Fruit fly (Drosophila melanogaster) whole organism, embryonic: ENCODE results near the gene CG11836.

Experiments used
- Aef1 ChIP-seq: fragments of 200-800 bp; sonication (Bioruptor generic); IDR thresholded peaks from 3 replicates; pipeline ENCODE4 v1.3.6; 2022; ENCODE audit warnings: missing biosample characterization, missing genetic modification characterization
- Atf6 ChIP-seq: fragments of 200-800 bp; sonication (Bioruptor generic); IDR thresholded peaks from 2 replicates; pipeline ENCODE4 v1.3.6; 2022; ENCODE audit warnings: missing biosample characterization, missing genetic modification characterization
- BEAF-32 ChIP-seq: fragments of 200-800 bp; sonication (Bioruptor generic); optimal IDR thresholded peaks from 3 replicates; lab custom pipeline; 2017; ENCODE audit warnings: missing biosample characterization, missing genetic modification characterization, mild to moderate bottlenecking, moderate library complexity, missing genetic modification reagents
- CG10147 ChIP-seq: fragments of 200-800 bp; sonication (Bioruptor generic); optimal IDR thresholded peaks from 2 replicates; lab custom pipeline; 2019; ENCODE audit warnings: missing biosample characterization, mild to moderate bottlenecking, missing genetic modification characterization, moderate library complexity
- CG10267 ChIP-seq: fragments of 200-800 bp; sonication (Bioruptor generic); optimal IDR thresholded peaks from 2 replicates; lab custom pipeline; 2018; ENCODE audit warnings: missing biosample characterization, mild to moderate bottlenecking, missing genetic modification characterization, moderate library complexity
- CG13424 ChIP-seq: fragments of 200-800 bp; sonication (Bioruptor generic); optimal IDR thresholded peaks from 2 replicates; lab custom pipeline; 2019; ENCODE audit warnings: missing biosample characterization, mild to moderate bottlenecking, missing genetic modification characterization, moderate library complexity
- CG13624 ChIP-seq: fragments of 200-800 bp; sonication (Bioruptor generic); optimal IDR thresholded peaks from 2 replicates; lab custom pipeline; 2016; ENCODE audit warnings: missing biosample characterization, missing genetic modification characterization
- CG14965 ChIP-seq: fragments of 200-800 bp; sonication (Bioruptor generic); optimal IDR thresholded peaks from 2 replicates; lab custom pipeline; 2016; ENCODE audit warnings: missing biosample characterization, missing genetic modification characterization, borderline replicate concordance
- CG1529 ChIP-seq: fragments of 200-800 bp; sonication (Bioruptor generic); optimal IDR thresholded peaks from 3 replicates; lab custom pipeline; 2018; ENCODE audit warnings: missing biosample characterization, missing genetic modification characterization
- CG1647 ChIP-seq: fragments of 200-800 bp; sonication (Bioruptor generic); optimal IDR thresholded peaks from 3 replicates; lab custom pipeline; 2016; ENCODE audit warnings: missing biosample characterization, missing genetic modification characterization
- CG17802 ChIP-seq: fragments of 200-800 bp; sonication (Bioruptor generic); optimal IDR thresholded peaks from 2 replicates; lab custom pipeline; 2018; ENCODE audit warnings: missing biosample characterization, mild to moderate bottlenecking, missing genetic modification characterization, moderate library complexity
- CG17829 ChIP-seq: fragments of 200-800 bp; optimal IDR thresholded peaks from 2 replicates; lab custom pipeline; 2019; ENCODE audit warnings: missing biosample characterization, mild to moderate bottlenecking, missing genetic modification characterization, moderate library complexity
- CG1792 ChIP-seq: fragments of 200-800 bp; sonication (Bioruptor generic); optimal IDR thresholded peaks from 2 replicates; lab custom pipeline; 2016; ENCODE audit warnings: missing biosample characterization, missing genetic modification characterization
- CG18619 ChIP-seq: fragments of 200-800 bp; sonication (Bioruptor generic); optimal IDR thresholded peaks from 3 replicates; lab custom pipeline; 2017; ENCODE audit warnings: missing biosample characterization, mild to moderate bottlenecking, missing genetic modification characterization
- CG30020 ChIP-seq: fragments of 200-800 bp; optimal IDR thresholded peaks from 2 replicates; lab custom pipeline; 2019; ENCODE audit warnings: missing biosample characterization, mild to moderate bottlenecking, missing genetic modification characterization, moderate library complexity
- CG33557 ChIP-seq: fragments of 200-800 bp; sonication (Bioruptor generic); optimal IDR thresholded peaks from 2 replicates; lab custom pipeline; 2019; ENCODE audit warnings: missing biosample characterization, mild to moderate bottlenecking, missing genetic modification characterization, moderate library complexity
- CG34376 ChIP-seq: fragments of 200-800 bp; sonication (Bioruptor generic); optimal IDR thresholded peaks from 2 replicates; lab custom pipeline; 2018; ENCODE audit warnings: missing biosample characterization, mild to moderate bottlenecking, missing genetic modification characterization
- CG3726 ChIP-seq: fragments of 200-800 bp; sonication (Bioruptor generic); IDR thresholded peaks from 3 replicates; pipeline ENCODE4, ENCODE4 v1.3.6; 2022; ENCODE audit warnings: missing biosample characterization, missing genetic modification characterization
- CG4707 ChIP-seq: fragments of 200-800 bp; sonication (Bioruptor generic); optimal IDR thresholded peaks from 2 replicates; lab custom pipeline; 2018; ENCODE audit warnings: missing biosample characterization, mild to moderate bottlenecking, missing genetic modification characterization, moderate library complexity
- CG7928 ChIP-seq: fragments of 200-800 bp; sonication (Bioruptor generic); optimal IDR thresholded peaks from 2 replicates; lab custom pipeline; 2017; ENCODE audit warnings: missing biosample characterization, mild to moderate bottlenecking, missing genetic modification characterization
- CG8924 ChIP-seq: fragments of 200-800 bp; optimal IDR thresholded peaks from 3 replicates; lab custom pipeline; 2019; ENCODE audit warnings: missing biosample characterization, mild to moderate bottlenecking, missing genetic modification characterization, moderate library complexity
- Dp ChIP-seq: fragments of 200-800 bp; sonication (Bioruptor generic); optimal IDR thresholded peaks from 2 replicates; lab custom pipeline; 2018; ENCODE audit warnings: missing biosample characterization, mild to moderate bottlenecking, missing genetic modification characterization, moderate library complexity
- Ets97D ChIP-seq: fragments of 200-800 bp; sonication (Bioruptor generic); optimal IDR thresholded peaks from 3 replicates; lab custom pipeline; 2016; ENCODE audit warnings: missing biosample characterization, missing genetic modification characterization
- Hsf ChIP-seq: fragments of 200-800 bp; sonication (Bioruptor generic); optimal IDR thresholded peaks from 3 replicates; lab custom pipeline; 2016; ENCODE audit warnings: missing biosample characterization, missing genetic modification characterization
- Lim3 ChIP-seq: fragments of 200-800 bp; sonication (Bioruptor generic); IDR thresholded peaks from 2 replicates; pipeline ENCODE4 v1.3.6; 2022; ENCODE audit warnings: missing biosample characterization, missing genetic modification characterization
- MBD-R2 ChIP-seq: fragments of 200-800 bp; sonication (Bioruptor generic); IDR thresholded peaks from 2 replicates; pipeline ENCODE4 v1.3.6; 2022; ENCODE audit warnings: missing biosample characterization, missing genetic modification characterization
- Nf-YA ChIP-seq: fragments of 200-800 bp; sonication (Bioruptor generic); IDR thresholded peaks from 2 replicates; pipeline ENCODE4 v1.3.6; 2022; ENCODE audit warnings: missing biosample characterization, missing genetic modification characterization
- Nf-YC ChIP-seq: fragments of 200-800 bp; optimal IDR thresholded peaks from 3 replicates; lab custom pipeline; 2019; ENCODE audit warnings: missing biosample characterization, mild to moderate bottlenecking, missing genetic modification characterization, moderate library complexity
- Optix ChIP-seq: fragments of 200-800 bp; sonication (Bioruptor generic); IDR thresholded peaks from 3 replicates; pipeline ENCODE4 v1.3.6; 2022; ENCODE audit warnings: missing biosample characterization, missing genetic modification characterization
- Pdp1 ChIP-seq, 2 experiments: fragments of 200-800 bp; sonication (Bioruptor generic); optimal IDR thresholded peaks; 3 replicates each; lab custom pipeline; 2016; ENCODE audit warnings: missing biosample characterization in 2 of 2, missing genetic modification characterization in 2 of 2, mild to moderate bottlenecking in 1 of 2, moderate library complexity in 1 of 2
- Scr ChIP-seq: fragments of 200-800 bp; sonication (Bioruptor generic); IDR thresholded peaks from 2 replicates; pipeline ENCODE4 v1.3.6; 2022; ENCODE audit warnings: missing biosample characterization, missing genetic modification characterization; ENCODE audit not compliant: partially characterized antibody
- Sox102F ChIP-seq: fragments of 200-800 bp; sonication (Bioruptor generic); optimal IDR thresholded peaks from 2 replicates; lab custom pipeline; 2018; ENCODE audit warnings: missing biosample characterization, mild to moderate bottlenecking, missing genetic modification characterization, moderate library complexity
- YL-1 ChIP-seq: fragments of 200-800 bp; sonication (Bioruptor generic); optimal IDR thresholded peaks from 3 replicates; lab custom pipeline; 2017; ENCODE audit warnings: missing biosample characterization, mild to moderate bottlenecking, missing genetic modification characterization
- amos ChIP-seq: fragments of 200-800 bp; sonication (Bioruptor generic); IDR thresholded peaks from 2 replicates; pipeline ENCODE4 v1.3.6; 2022; ENCODE audit warnings: missing biosample characterization, missing genetic modification characterization; ENCODE audit not compliant: partially characterized antibody
- aop ChIP-seq: fragments of 200-800 bp; sonication (Bioruptor generic); IDR thresholded peaks from 2 replicates; pipeline ENCODE4 v1.3.6; 2022; ENCODE audit warnings: missing biosample characterization, missing genetic modification characterization
- crp ChIP-seq, 2 experiments: fragments of 200-800 bp; sonication (Bioruptor generic); optimal IDR thresholded peaks; 2 replicates in 1 of 2; 3 replicates in 1 of 2; lab custom pipeline; 2017; ENCODE audit warnings: missing biosample characterization in 2 of 2, missing genetic modification characterization in 2 of 2, mild to moderate bottlenecking in 1 of 2, moderate library complexity in 1 of 2
- dysf ChIP-seq: fragments of 200-800 bp; sonication (Bioruptor generic); IDR thresholded peaks from 3 replicates; pipeline ENCODE4 v1.3.6; 2022; ENCODE audit warnings: missing biosample characterization, missing genetic modification characterization
- fru ChIP-seq: fragments of >200 bp; optimal IDR thresholded peaks from 2 replicates; lab custom pipeline; 2017
- ftz-f1 ChIP-seq: fragments of 200-800 bp; sonication (Bioruptor generic); optimal IDR thresholded peaks from 2 replicates; lab custom pipeline; 2016; ENCODE audit warnings: missing biosample characterization, missing genetic modification characterization
- grn ChIP-seq: fragments of 200-800 bp; sonication (Bioruptor generic); optimal IDR thresholded peaks from 3 replicates; lab custom pipeline; 2017; ENCODE audit warnings: missing biosample characterization, missing genetic modification characterization
- gt ChIP-seq: fragments of 200-800 bp; sonication (Bioruptor generic); IDR thresholded peaks from 2 replicates; pipeline ENCODE4 v1.3.6; 2022; ENCODE audit warnings: missing biosample characterization, missing genetic modification characterization
- hb ChIP-seq: fragments of 200-800 bp; sonication (Bioruptor generic); IDR thresholded peaks from 3 replicates; pipeline ENCODE4 v1.3.6; 2022; ENCODE audit warnings: missing biosample characterization, missing genetic modification characterization; ENCODE audit not compliant: partially characterized antibody
- knrl ChIP-seq: fragments of 200-800 bp; sonication (Bioruptor generic); IDR thresholded peaks from 3 replicates; pipeline ENCODE4 v1.3.6; 2022; ENCODE audit warnings: missing biosample characterization, missing genetic modification characterization; ENCODE audit not compliant: partially characterized antibody
- lbe ChIP-seq: fragments of 200-800 bp; sonication (Bioruptor generic); optimal IDR thresholded peaks from 2 replicates; lab custom pipeline; 2016; ENCODE audit warnings: missing biosample characterization, mild to moderate bottlenecking, missing genetic modification characterization
- mam ChIP-seq: fragments of 200-800 bp; sonication (Bioruptor generic); optimal IDR thresholded peaks from 3 replicates; lab custom pipeline; 2016; ENCODE audit warnings: missing biosample characterization, missing genetic modification characterization
- pb ChIP-seq: fragments of 200-800 bp; sonication (Bioruptor generic); optimal IDR thresholded peaks from 3 replicates; lab custom pipeline; 2016; ENCODE audit warnings: missing biosample characterization, missing genetic modification characterization
- pros ChIP-seq: fragments of 200-800 bp; sonication (Bioruptor generic); optimal IDR thresholded peaks from 3 replicates; lab custom pipeline; 2019; ENCODE audit warnings: missing biosample characterization, mild to moderate bottlenecking, missing genetic modification characterization, moderate library complexity
- sd ChIP-seq: fragments of 200-800 bp; sonication (Bioruptor generic); optimal IDR thresholded peaks from 3 replicates; lab custom pipeline; 2018; ENCODE audit warnings: missing biosample characterization, mild to moderate bottlenecking, missing genetic modification characterization, moderate library complexity
- slbo ChIP-seq: fragments of 200-800 bp; sonication (Bioruptor generic); IDR thresholded peaks from 2 replicates; pipeline ENCODE4 v1.3.6; 2022; ENCODE audit warnings: missing biosample characterization, missing genetic modification characterization
- sug ChIP-seq: fragments of 200-800 bp; optimal IDR thresholded peaks from 2 replicates; lab custom pipeline; 2019; ENCODE audit warnings: missing biosample characterization, mild to moderate bottlenecking, missing genetic modification characterization, moderate library complexity
- unc-4 ChIP-seq: fragments of 200-800 bp; sonication (Bioruptor generic); IDR thresholded peaks from 2 replicates; pipeline ENCODE4 v1.3.6; 2022; ENCODE audit warnings: missing biosample characterization, missing genetic modification characterization; ENCODE audit not compliant: partially characterized antibody

The CG11836 gene

dm6 chr3R:25056016-25056415 is 14.9 kb upstream of the CG11836 start, which contains the start of the genes CG31111 and stac:
Gene CG31111 (minus strand): TSS chr3R:25056177.
Gene stac (plus strand): TSS chr3R:25056286.
- TF ChIP-seq CG17829: no peak
- TF ChIP-seq dysf: no peak
- TF ChIP-seq Scr: peak; percentile 37
- TF ChIP-seq sd (tag; lab: Kevin White, UChicago): peak; percentile 14
- TF ChIP-seq hb: no peak
- TF ChIP-seq Hsf: no peak
- TF ChIP-seq CG1647 (GFP tag; lab: Kevin White, UChicago): no peak
- TF ChIP-seq gt: no peak
- peak; percentile 4 for TF ChIP-seq CG10267
- TF ChIP-seq CG30020 (tag; lab: Kevin White, UChicago): peak; percentile 76
- TF ChIP-seq CG14965: no peak
- TF ChIP-seq CG1792 (GFP tag; lab: Kevin White, UChicago): no peak
- TF ChIP-seq CG8924: peak; percentile 37
- peak; percentile 18 for TF ChIP-seq Dp
- no peak for TF ChIP-seq CG1529 (GFP tag; lab: Kevin White, UChicago)
- TF ChIP-seq CG10147 (GFP tag; lab: Kevin White, UChicago): peak; percentile 44
- TF ChIP-seq grn: peak; percentile 90
- TF ChIP-seq CG34376 (GFP tag; lab: Kevin White, UChicago): peak; percentile 17
- peak; percentile 49 for TF ChIP-seq lbe (GFP tag; lab: Kevin White, UChicago)
- TF ChIP-seq Pdp1 (GFP tag; optimal IDR thresholded peaks at IDR 0.05; lab: Kevin White, UChicago): peak in 1 of 2 experiments; percentile 0
- no peak for TF ChIP-seq CG18619 (GFP tag; lab: Kevin White, UChicago)
- TF ChIP-seq crp (GFP tag; optimal IDR thresholded peaks at IDR 0.05; lab: Kevin White, UChicago): peak in 1 of 2 experiments; percentile 17
- TF ChIP-seq CG17802 (tag; lab: Kevin White, UChicago): no peak
- TF ChIP-seq Sox102F (GFP tag; lab: Kevin White, UChicago): no peak
- 0 out of 2 replicates have a peak, but pooled peaks have one; percentile 22 for TF ChIP-seq unc-4 (GFP tag; lab: Robert Waterston, UW)
- TF ChIP-seq Lim3 (GFP tag; lab: Robert Waterston, UW): no peak
- no peak for TF ChIP-seq pros
- no peak for TF ChIP-seq pb (GFP tag; lab: Kevin White, UChicago)
- TF ChIP-seq CG33557 (GFP tag; lab: Kevin White, UChicago): no peak
- peak; percentile 38 for TF ChIP-seq YL-1
- peak; percentile 65 for TF ChIP-seq MBD-R2 (GFP tag; lab: Robert Waterston, UW)
- TF ChIP-seq CG13624 (GFP tag; lab: Kevin White, UChicago): no peak
- peak; percentile 14 for TF ChIP-seq sug (tag; lab: Kevin White, UChicago)
- no peak for TF ChIP-seq Optix
- no peak for TF ChIP-seq Nf-YA
- peak; percentile 8 for TF ChIP-seq CG7928
- peak; percentile 5 for TF ChIP-seq Nf-YC (tag; lab: Kevin White, UChicago)
- no peak for TF ChIP-seq CG13424 (tag; lab: Kevin White, UChicago)
- no peak for TF ChIP-seq CG4707
- peak; percentile 40 for TF ChIP-seq Ets97D (GFP tag; lab: Kevin White, UChicago)
- TF ChIP-seq Aef1 (GFP tag; lab: Robert Waterston, UW): no peak
- no peak for TF ChIP-seq mam (GFP tag; lab: Kevin White, UChicago)
- TF ChIP-seq amos: peak; percentile 7; the same call in 1 of the 2 replicates
- TF ChIP-seq BEAF-32 (GFP tag; lab: Kevin White, UChicago): peak; percentile 29
- no peak for TF ChIP-seq CG3726
- no peak for TF ChIP-seq knrl (GFP tag; lab: Robert Waterston, UW)
- no peak for TF ChIP-seq fru (lab: Kevin White, UChicago)
- no peak for TF ChIP-seq aop
- no peak for TF ChIP-seq Atf6 (GFP tag; lab: Robert Waterston, UW)
- TF ChIP-seq ftz-f1: no peak
- no peak for TF ChIP-seq slbo (GFP tag; lab: Robert Waterston, UW)
